Worm (Caenorhabditis elegans): Measurements from ENCODE around the gene sra-35.
A peak's percentile ranks its signal among the peaks of the same experiment; 100 is the strongest.

Gene sra-35

ce11 chrII:4518300-4518907 is 9.3 kb downstream of the sra-35 start, which contains the start of gene hlh-1:
Gene hlh-1, plus strand, starts transcription at chrII:4518574.
- peak; percentile 47 for TF ChIP-seq nhr-11 (tag; optimal IDR thresholded peaks at IDR 0.05)
- no peak for TF ChIP-seq lin-15B (tag; optimal IDR thresholded peaks at IDR 0.05)
- TF ChIP-seq set-16 (GFP tag; IDR thresholded peaks at IDR 0.05) = peak; percentile 25; the same call in 1 of the 2 replicates
- TF ChIP-seq php-3 (GFP tag; IDR thresholded peaks at IDR 0.05) = no peak
- TF ChIP-seq daf-16 (GFP tag; optimal IDR thresholded peaks at IDR 0.05) = peak in 1 of 2 experiments; percentile 57
- TF ChIP-seq daf-16 (tag; optimal IDR thresholded peaks at IDR 0.05) = no peak
- peak; percentile 68 for TF ChIP-seq aha-1 (tag)
- TF ChIP-seq lsy-2 (tag; optimal IDR thresholded peaks at IDR 0.05) = peak in 1 of 2 experiments; percentile 46
- TF ChIP-seq unc-62 (GFP tag; optimal IDR thresholded peaks at IDR 0.05 in 1 of 2) = peak in 1 of 2 experiments; percentile 84
- no peak for TF ChIP-seq unc-62 (tag; optimal IDR thresholded peaks at IDR 0.05)
- TF ChIP-seq hlh-11 (tag; optimal IDR thresholded peaks at IDR 0.05) = peak; percentile 47

- TF ChIP-seq madf-5 (GFP tag; IDR thresholded peaks at IDR 0.05) (no peak), unc-62 (GFP tag; optimal IDR thresholded peaks at IDR 0.05 in 1 of 2) (peak in 1 of 2 experiments; percentile 11), unc-62 (tag; optimal IDR thresholded peaks at IDR 0.05) (no peak), lsy-2 (tag; optimal IDR thresholded peaks at IDR 0.05) (no peak), aha-1 (tag) (peak; percentile 14)
Observed at ce11 chrII:4517254-4517653, 10.4 kb downstream of the sra-35 start.

ce11 chrII:4516291-4516690 is 11.4 kb downstream of the sra-35 start:
- TF ChIP-seq zfp-3 (GFP tag; conservative IDR thresholded peaks at IDR 0.05) (no peak), sdz-12 (GFP tag; optimal IDR thresholded peaks at IDR 0.05) (no peak), lir-3 (tag; optimal IDR thresholded peaks at IDR 0.05) (no peak), unc-39 (tag; optimal IDR thresholded peaks at IDR 0.05) (no peak), fos-1 (tag; optimal IDR thresholded peaks at IDR 0.05) (no peak), F44E2.7 (GFP tag; IDR thresholded peaks at IDR 0.05) (no peak), ceh-28 (tag; optimal IDR thresholded peaks at IDR 0.05) (no peak), nhr-42 (GFP tag; IDR thresholded peaks at IDR 0.05) (no peak), dmd-6 (GFP tag; IDR thresholded peaks at IDR 0.05) (no peak), daf-19 (GFP tag; conservative IDR thresholded peaks at IDR 0.05) (no peak), hif-1 (tag; optimal IDR thresholded peaks at IDR 0.05) (no peak), nhr-237 (tag; optimal IDR thresholded peaks at IDR 0.05) (no peak), saeg-2 (GFP tag; IDR thresholded peaks at IDR 0.05) (no peak), D1046.2 (GFP tag; IDR thresholded peaks at IDR 0.05) (no peak), T20F7.1 (GFP tag; optimal IDR thresholded peaks at IDR 0.05) (no peak), Y105C5A.15 (GFP tag; IDR thresholded peaks at IDR 0.05) (no peak)

ce11 chrII:4511911-4512310 is 15.8 kb downstream of the sra-35 start, which contains the start of gene cyp-23A1:
Gene cyp-23A1, plus strand, starts transcription at chrII:4512211.
- TF ChIP-seq lin-39 (tag; optimal IDR thresholded peaks at IDR 0.05) = no peak
- TF ChIP-seq F10B5.3 (tag; optimal IDR thresholded peaks at IDR 0.05) = no peak
- no peak for TF ChIP-seq spr-3 (GFP tag; optimal IDR thresholded peaks at IDR 0.05)
- no peak for TF ChIP-seq jun-1 (tag; optimal IDR thresholded peaks at IDR 0.05)
- no peak for TF ChIP-seq mxl-3 (GFP tag; optimal IDR thresholded peaks at IDR 0.05)
- TF ChIP-seq saeg-2 (GFP tag; IDR thresholded peaks at IDR 0.05) = no peak
- TF ChIP-seq unc-39 (tag; optimal IDR thresholded peaks at IDR 0.05) = no peak
- no peak for TF ChIP-seq nhr-237 (tag; optimal IDR thresholded peaks at IDR 0.05)
- TF ChIP-seq spr-1 (tag; optimal IDR thresholded peaks at IDR 0.05) = no peak

ce11 chrII:4510684-4511083 is 17.0 kb downstream of the sra-35 start:
- TF ChIP-seq lir-3 (tag; optimal IDR thresholded peaks at IDR 0.05) (no peak), unc-62 (GFP tag; optimal IDR thresholded peaks at IDR 0.05 in 1 of 2) (peak in 1 of 2 experiments; percentile 63), unc-62 (tag; optimal IDR thresholded peaks at IDR 0.05) (no peak), attf-4 (tag; optimal IDR thresholded peaks at IDR 0.05) (no peak), R02D3.7 (tag; optimal IDR thresholded peaks at IDR 0.05) (no peak)

Measured in whole organism, L4 larva.